Fruit fly (Drosophila melanogaster) whole organism, embryonic: ENCODE measurements around the gene CG34462.

Source experiments
- Aef1 ChIP-seq: fragments of 200-800 bp; sonication (Bioruptor generic); IDR thresholded peaks from 3 replicates; pipeline ENCODE4 v1.3.6; 2022; ENCODE audit warnings: missing biosample characterization, missing genetic modification characterization
- Bgb ChIP-seq: fragments of 200-800 bp; sonication (Bioruptor generic); IDR thresholded peaks from 2 replicates; pipeline ENCODE4 v1.3.6; 2022; ENCODE audit warnings: missing biosample characterization, missing genetic modification characterization; ENCODE audit not compliant: partially characterized antibody
- CG10431 ChIP-seq: fragments of 200-800 bp; sonication (Bioruptor generic); optimal IDR thresholded peaks from 3 replicates; lab custom pipeline; 2018; ENCODE audit warnings: missing biosample characterization, mild to moderate bottlenecking, missing genetic modification characterization
- CG11504 ChIP-seq: fragments of 200-800 bp; sonication (Bioruptor generic); optimal IDR thresholded peaks from 3 replicates; lab custom pipeline; 2019; ENCODE audit warnings: missing biosample characterization, mild to moderate bottlenecking, missing genetic modification characterization, moderate library complexity
- CG12744 ChIP-seq: fragments of 200-800 bp; sonication (Bioruptor generic); optimal IDR thresholded peaks from 2 replicates; lab custom pipeline; 2016; ENCODE audit warnings: missing biosample characterization, missing genetic modification characterization
- CG1647 ChIP-seq: fragments of 200-800 bp; sonication (Bioruptor generic); optimal IDR thresholded peaks from 3 replicates; lab custom pipeline; 2016; ENCODE audit warnings: missing biosample characterization, missing genetic modification characterization
- CG16813 ChIP-seq: fragments of 200-800 bp; sonication (Bioruptor generic); IDR thresholded peaks from 3 replicates; pipeline ENCODE4 v1.3.6; 2022; ENCODE audit warnings: missing biosample characterization, missing genetic modification characterization; ENCODE audit not compliant: partially characterized antibody
- CG17359 ChIP-seq: fragments of 200-800 bp; sonication (Bioruptor generic); optimal IDR thresholded peaks from 3 replicates; lab custom pipeline; 2018; ENCODE audit warnings: missing biosample characterization, mild to moderate bottlenecking, missing genetic modification characterization, moderate library complexity
- CG32772 ChIP-seq: fragments of 200-800 bp; sonication (Bioruptor generic); IDR thresholded peaks from 2 replicates; pipeline ENCODE4 v1.3.6; 2022; ENCODE audit warnings: missing biosample characterization, missing genetic modification characterization
- CG3838 ChIP-seq: fragments of 200-800 bp; sonication (Bioruptor generic); optimal IDR thresholded peaks from 3 replicates; lab custom pipeline; 2016; ENCODE audit warnings: missing biosample characterization, missing genetic modification characterization
- CG3995 ChIP-seq: fragments of 200-800 bp; sonication (Bioruptor generic); optimal IDR thresholded peaks from 3 replicates; lab custom pipeline; 2016; ENCODE audit warnings: missing biosample characterization, missing genetic modification characterization
- CG7357 ChIP-seq: fragments of 200-800 bp; sonication (Bioruptor generic); IDR thresholded peaks from 3 replicates; pipeline ENCODE4 v1.3.6; 2022; ENCODE audit warnings: missing biosample characterization, missing genetic modification characterization
- CG7963 ChIP-seq: fragments of 200-800 bp; sonication (Bioruptor generic); IDR thresholded peaks from 3 replicates; pipeline ENCODE4 v1.3.6; 2022; ENCODE audit warnings: missing biosample characterization, missing genetic modification characterization; ENCODE audit not compliant: partially characterized antibody
- CG9876 ChIP-seq: fragments of 200-800 bp; sonication (Bioruptor generic); optimal IDR thresholded peaks from 2 replicates; lab custom pipeline; 2016; ENCODE audit warnings: missing biosample characterization, missing genetic modification characterization
- HLH3B ChIP-seq: fragments of 200-800 bp; sonication (Bioruptor generic); IDR thresholded peaks from 2 replicates; pipeline ENCODE4 v1.3.6; 2022; ENCODE audit warnings: missing biosample characterization, missing genetic modification characterization
- Hmr ChIP-seq: fragments of 200-800 bp; sonication (Bioruptor generic); optimal IDR thresholded peaks from 3 replicates; lab custom pipeline; 2017; ENCODE audit warnings: mild to moderate bottlenecking, missing biosample characterization, missing genetic modification reagents, missing genetic modification characterization
- Jarid2 ChIP-seq: fragments of 200-800 bp; sonication (Bioruptor generic); optimal IDR thresholded peaks from 3 replicates; lab custom pipeline; 2017; ENCODE audit warnings: mild to moderate bottlenecking, missing biosample characterization, missing genetic modification reagents, missing genetic modification characterization
- Kr ChIP-seq: fragments of 200-800 bp; sonication (Bioruptor generic); optimal IDR thresholded peaks from 2 replicates; lab custom pipeline; 2017; ENCODE audit warnings: missing biosample characterization, mild to moderate bottlenecking, missing genetic modification characterization
- Mes4 ChIP-seq: fragments of 200-800 bp; sonication (Bioruptor generic); optimal IDR thresholded peaks from 2 replicates; lab custom pipeline; 2016; ENCODE audit warnings: missing biosample characterization, missing genetic modification characterization
- Ravus ChIP-seq: fragments of 200-800 bp; sonication (Bioruptor generic); IDR thresholded peaks from 2 replicates; pipeline ENCODE4 v1.3.6; 2022; ENCODE audit warnings: missing biosample characterization, missing genetic modification characterization
- Sry-δ ChIP-seq: fragments of 200-800 bp; sonication (Bioruptor generic); optimal IDR thresholded peaks from 2 replicates; lab custom pipeline; 2016; ENCODE audit warnings: missing biosample characterization, missing genetic modification characterization
- bab2 ChIP-seq: fragments of 200-800 bp; sonication (Bioruptor generic); optimal IDR thresholded peaks from 2 replicates; lab custom pipeline; 2016; ENCODE audit warnings: missing biosample characterization, missing genetic modification characterization
- bigmax ChIP-seq: fragments of 200-800 bp; sonication (Bioruptor generic); optimal IDR thresholded peaks from 2 replicates; lab custom pipeline; 2018; ENCODE audit warnings: missing biosample characterization, mild to moderate bottlenecking, missing genetic modification characterization
- cad ChIP-seq: fragments of >200 bp; optimal IDR thresholded peaks from 2 replicates; lab custom pipeline; 2017; ENCODE audit warnings: missing biosample characterization, missing genetic modification characterization
- dmrt11E ChIP-seq: fragments of 200-800 bp; sonication (Bioruptor generic); optimal IDR thresholded peaks from 3 replicates; lab custom pipeline; 2018; ENCODE audit warnings: missing biosample characterization, mild to moderate bottlenecking, missing genetic modification characterization, moderate library complexity
- dpn ChIP-seq, 2 experiments: fragments of 200-800 bp; sonication (Bioruptor generic); optimal IDR thresholded peaks; 3 replicates each; lab custom pipeline; 2016; ENCODE audit warnings: missing biosample characterization in 2 of 2, missing genetic modification characterization in 2 of 2
- fru ChIP-seq: fragments of >200 bp; optimal IDR thresholded peaks from 2 replicates; lab custom pipeline; 2017
- gcm ChIP-seq: fragments of 200-800 bp; sonication (Bioruptor generic); optimal IDR thresholded peaks from 2 replicates; lab custom pipeline; 2019; ENCODE audit warnings: missing biosample characterization, mild to moderate bottlenecking, missing genetic modification characterization, moderate library complexity
- gem ChIP-seq: fragments of 200-800 bp; sonication (Bioruptor generic); optimal IDR thresholded peaks from 2 replicates; lab custom pipeline; 2019; ENCODE audit warnings: missing biosample characterization, mild to moderate bottlenecking, missing genetic modification characterization, moderate library complexity
- hkb ChIP-seq, 2 experiments: fragments of 200-800 bp in 1 of 2; fragments of >200 bp in 1 of 2; sonication (Bioruptor generic) in 1 of 2; IDR thresholded peaks in 1 of 2; optimal IDR thresholded peaks in 1 of 2; 2 replicates each; pipeline versions ENCODE4 v1.3.6 to Lab custom; 2017 to 2022; ENCODE audit warnings: missing biosample characterization in 1 of 2, missing genetic modification characterization in 1 of 2
- lilli ChIP-seq: fragments of 200-800 bp; sonication (Bioruptor generic); optimal IDR thresholded peaks from 3 replicates; lab custom pipeline; 2016; ENCODE audit warnings: missing biosample characterization, missing genetic modification characterization
- lmd ChIP-seq: fragments of 200-800 bp; sonication (Bioruptor generic); IDR thresholded peaks from 2 replicates; pipeline ENCODE4 v1.3.6; 2022; ENCODE audit warnings: missing biosample characterization, missing genetic modification characterization
- luna ChIP-seq: fragments of 200-800 bp; sonication (Bioruptor generic); optimal IDR thresholded peaks from 2 replicates; lab custom pipeline; 2016; ENCODE audit warnings: missing biosample characterization, missing genetic modification characterization
- nau ChIP-seq: fragments of 200-800 bp; sonication (Bioruptor generic); optimal IDR thresholded peaks from 3 replicates; lab custom pipeline; 2017; ENCODE audit warnings: missing biosample characterization, mild to moderate bottlenecking, missing genetic modification characterization, missing genetic modification reagents
- nerfin-2 ChIP-seq: fragments of 200-800 bp; sonication (Bioruptor generic); IDR thresholded peaks from 2 replicates; pipeline ENCODE4 v1.3.6; 2022; ENCODE audit warnings: missing biosample characterization, missing genetic modification characterization; ENCODE audit not compliant: partially characterized antibody
- oc ChIP-seq: fragments of 200-800 bp; sonication (Bioruptor generic); optimal IDR thresholded peaks from 2 replicates; lab custom pipeline; 2018; ENCODE audit warnings: missing biosample characterization, mild to moderate bottlenecking, missing genetic modification characterization, moderate library complexity
- pb ChIP-seq: fragments of 200-800 bp; sonication (Bioruptor generic); optimal IDR thresholded peaks from 3 replicates; lab custom pipeline; 2016; ENCODE audit warnings: missing biosample characterization, missing genetic modification characterization
- pfk ChIP-seq: fragments of 200-800 bp; sonication (Bioruptor generic); optimal IDR thresholded peaks from 2 replicates; lab custom pipeline; 2018; ENCODE audit warnings: missing biosample characterization, mild to moderate bottlenecking, missing genetic modification characterization, moderate library complexity
- phol ChIP-seq: fragments of 200-800 bp; sonication (Bioruptor generic); optimal IDR thresholded peaks from 3 replicates; lab custom pipeline; 2018; ENCODE audit warnings: missing biosample characterization, mild to moderate bottlenecking, missing genetic modification characterization, moderate library complexity
- prd ChIP-seq, 3 experiments: fragments of >200 bp in 2 of 3; fragments of 200-800 bp in 1 of 3; sonication (Bioruptor generic) in 1 of 3; optimal IDR thresholded peaks in 2 of 3; IDR thresholded peaks in 1 of 3; 2 replicates in 2 of 3; 3 replicates in 1 of 3; pipeline versions ENCODE4 v1.3.6 to Lab custom; 2017 to 2022; ENCODE audit warnings: missing biosample characterization in 1 of 3, missing genetic modification characterization in 1 of 3
- ro ChIP-seq: fragments of 200-800 bp; sonication (Bioruptor generic); IDR thresholded peaks from 2 replicates; pipeline ENCODE4 v1.3.6; 2022; ENCODE audit warnings: missing biosample characterization, missing genetic modification characterization
- sd ChIP-seq: fragments of 200-800 bp; sonication (Bioruptor generic); optimal IDR thresholded peaks from 3 replicates; lab custom pipeline; 2018; ENCODE audit warnings: missing biosample characterization, mild to moderate bottlenecking, missing genetic modification characterization, moderate library complexity
- ssp ChIP-seq: fragments of 200-800 bp; sonication (Bioruptor generic); IDR thresholded peaks from 2 replicates; pipeline ENCODE4 v1.3.6; 2022; ENCODE audit warnings: missing biosample characterization, missing genetic modification characterization
- stwl ChIP-seq: fragments of 200-800 bp; sonication (Bioruptor generic); optimal IDR thresholded peaks from 3 replicates; lab custom pipeline; 2018; ENCODE audit warnings: missing biosample characterization, mild to moderate bottlenecking, missing genetic modification characterization, moderate library complexity
- tna ChIP-seq: fragments of 200-800 bp; sonication (Bioruptor generic); IDR thresholded peaks from 2 replicates; pipeline ENCODE4 v1.3.6; 2022; ENCODE audit warnings: missing biosample characterization, missing genetic modification characterization; ENCODE audit not compliant: partially characterized antibody
- ttk ChIP-seq: fragments of 200-800 bp; sonication (Bioruptor generic); IDR thresholded peaks from 2 replicates; pipeline ENCODE4 v2.1.2; 2022; ENCODE audit warnings: missing biosample characterization, missing genetic modification characterization
- unc-4 ChIP-seq: fragments of 200-800 bp; sonication (Bioruptor generic); IDR thresholded peaks from 2 replicates; pipeline ENCODE4 v1.3.6; 2022; ENCODE audit warnings: missing biosample characterization, missing genetic modification characterization; ENCODE audit not compliant: partially characterized antibody
- vfl ChIP-seq: fragments of 200-800 bp; sonication (Bioruptor generic); optimal IDR thresholded peaks from 2 replicates; lab custom pipeline; 2016; ENCODE audit warnings: missing biosample characterization, missing genetic modification characterization

The CG34462 gene

dm6 chr3L:8315141-8315816, 13.1 kb upstream of the CG34462 start, which contains the start of gene Cpsf6 (continued):
- TF ChIP-seq CG1647 (GFP tag; lab: Kevin White, UChicago): no peak
- peak; percentile 31; the same call in 1 of the 2 replicates for TF ChIP-seq Bgb (GFP tag; lab: Robert Waterston, UW)
- no peak for TF ChIP-seq fru (lab: Kevin White, UChicago)
- peak; percentile 3 for TF ChIP-seq pfk
- TF ChIP-seq CG9876 (GFP tag; lab: Kevin White, UChicago): no peak
- TF ChIP-seq CG32772 (GFP tag; lab: Robert Waterston, UW): no peak
- peak; percentile 52 for TF ChIP-seq CG17359 (tag; lab: Kevin White, UChicago)
- TF ChIP-seq gcm (GFP tag; lab: Kevin White, UChicago): no peak
- peak; percentile 58 for TF ChIP-seq HLH3B (GFP tag; lab: Robert Waterston, UW)
- TF ChIP-seq cad: no peak
- no peak for TF ChIP-seq pb (GFP tag; lab: Kevin White, UChicago)
- TF ChIP-seq tna (GFP tag; lab: Robert Waterston, UW): no peak
- no peak for TF ChIP-seq CG10431
- no peak for TF ChIP-seq Aef1 (GFP tag; lab: Robert Waterston, UW)
- TF ChIP-seq CG3995 (GFP tag; lab: Kevin White, UChicago): no peak
- TF ChIP-seq Hmr (GFP tag; lab: Kevin White, UChicago): peak; percentile 57
- TF ChIP-seq hkb (optimal IDR thresholded peaks at IDR 0.05; lab: Kevin White, UChicago): no peak
- peak; percentile 48 for TF ChIP-seq hkb (GFP tag; IDR thresholded peaks at IDR 0.05; lab: Robert Waterston, UW)
- TF ChIP-seq dpn (GFP tag; optimal IDR thresholded peaks at IDR 0.05; lab: Kevin White, UChicago): peak; percentile 52 to 71
- no peak for TF ChIP-seq Kr (GFP tag; lab: Kevin White, UChicago)
- peak; percentile 67 for TF ChIP-seq lilli (GFP tag; lab: Kevin White, UChicago)
- TF ChIP-seq dmrt11E (tag; lab: Kevin White, UChicago): peak; percentile 66
- TF ChIP-seq Mes4: no peak
- TF ChIP-seq Ravus (GFP tag; lab: Robert Waterston, UW): no peak; the same call in 1 of the 2 replicates
- peak; percentile 79 for TF ChIP-seq gem
- peak; percentile 29; the same call in 1 of the 2 replicates for TF ChIP-seq unc-4 (GFP tag; lab: Robert Waterston, UW)
- TF ChIP-seq CG11504 (tag; lab: Kevin White, UChicago): peak; percentile 71
- TF ChIP-seq CG7357 (GFP tag; lab: Robert Waterston, UW): no peak
- TF ChIP-seq Jarid2 (GFP tag; lab: Kevin White, UChicago): no peak
- TF ChIP-seq ttk: peak; percentile 25; the same call in 1 of the 2 replicates
- TF ChIP-seq sd (tag; lab: Kevin White, UChicago): no peak
- peak; percentile 41 for TF ChIP-seq Sry-δ (GFP tag; lab: Kevin White, UChicago)
- no peak for TF ChIP-seq bigmax (GFP tag; lab: Kevin White, UChicago)
- TF ChIP-seq lmd (GFP tag; lab: Robert Waterston, UW): peak; percentile 44; the same call in 1 of the 2 replicates
- no peak for TF ChIP-seq nau (GFP tag; lab: Kevin White, UChicago)
- TF ChIP-seq prd (optimal IDR thresholded peaks at IDR 0.05; lab: Kevin White, UChicago): no peak
- TF ChIP-seq prd (GFP tag; IDR thresholded peaks at IDR 0.05; lab: Robert Waterston, UW): peak; percentile 74
- TF ChIP-seq bab2 (GFP tag; lab: Kevin White, UChicago): no peak
- no peak for TF ChIP-seq oc (tag; lab: Kevin White, UChicago)
- peak; percentile 29 for TF ChIP-seq vfl (GFP tag; lab: Kevin White, UChicago)
- peak; percentile 74 for TF ChIP-seq ssp (GFP tag; lab: Robert Waterston, UW)
- no peak for TF ChIP-seq CG7963 (GFP tag; lab: Robert Waterston, UW)
- TF ChIP-seq CG16813 (GFP tag; lab: Robert Waterston, UW): 0 out of 3 replicates have a peak, but pooled peaks have one; percentile 38
- TF ChIP-seq ro (GFP tag; lab: Robert Waterston, UW): no peak
- peak; percentile 98 for TF ChIP-seq phol (tag; lab: Kevin White, UChicago)
- peak; percentile 60 for TF ChIP-seq stwl (tag; lab: Kevin White, UChicago)
- TF ChIP-seq CG12744 (GFP tag; lab: Kevin White, UChicago): no peak
- peak; percentile 46 for TF ChIP-seq CG3838 (GFP tag; lab: Kevin White, UChicago)
- TF ChIP-seq nerfin-2 (GFP tag; lab: Robert Waterston, UW): 0 out of 2 replicates have a peak, but pooled peaks have one; percentile 18
- no peak for TF ChIP-seq luna
